Worm (Caenorhabditis elegans) whole organism, L4 larva: Measurements from ENCODE around the gene B0361.14.

Experiments
- F44E2.7 ChIP-seq: fragments of 200-800 bp; sonication (Bioruptor generic); IDR thresholded peaks from 2 replicates; pipeline ENCODE4 v2.1.2; 2022; ENCODE audit warnings: missing genetic modification characterization, missing compliant biosample characterization
- T20F7.1 ChIP-seq: fragments of 200-800 bp; sonication (Bioruptor generic); optimal IDR thresholded peaks from 2 replicates; lab custom pipeline; 2018; ENCODE audit warnings: mild to moderate bottlenecking, missing genetic modification characterization, missing compliant biosample characterization
- T26A8.4 ChIP-seq: fragments of 200-800 bp; sonication (Bioruptor generic); IDR thresholded peaks from 2 replicates; pipeline ENCODE4 v1.3.6; 2022; ENCODE audit warnings: missing genetic modification characterization, missing compliant biosample characterization
- Y105C5A.15 ChIP-seq: fragments of 200-800 bp; sonication (Bioruptor generic); IDR thresholded peaks from 2 replicates; pipeline ENCODE4 v1.3.6; 2022; ENCODE audit warnings: missing genetic modification characterization, missing compliant biosample characterization
- Y5F2A.4 ChIP-seq: fragments of 200-800 bp; sonication (Bioruptor generic); optimal IDR thresholded peaks from 2 replicates; lab custom pipeline; 2018; ENCODE audit warnings: mild to moderate bottlenecking, missing genetic modification characterization, missing compliant biosample characterization
- Y75B8A.6 ChIP-seq: fragments of 200-800 bp; sonication (Bioruptor generic); IDR thresholded peaks from 2 replicates; pipeline ENCODE4 v1.3.6; 2022; ENCODE audit warnings: missing genetic modification reagents, missing genetic modification characterization, missing compliant biosample characterization
- ZK337.2 ChIP-seq: fragments of 200-800 bp; sonication (Bioruptor generic); IDR thresholded peaks from 2 replicates; pipeline ENCODE4 v1.3.6; 2022; ENCODE audit warnings: missing genetic modification reagents, missing genetic modification characterization, missing compliant biosample characterization
- aha-1 ChIP-seq: fragments of 150-350 bp; peaks from one replicate; lab custom pipeline; 2014; ENCODE audit warnings: missing biosample characterization, missing genetic modification characterization
- ceh-20 ChIP-seq: fragments of 200-800 bp; sonication (Bioruptor generic); IDR thresholded peaks from 2 replicates; pipeline ENCODE4 v1.3.6; 2022; ENCODE audit warnings: missing genetic modification reagents, missing genetic modification characterization, missing compliant biosample characterization
- ceh-28 ChIP-seq: fragments of 150-350 bp; optimal IDR thresholded peaks from 2 replicates; lab custom pipeline; 2014; ENCODE audit warnings: missing biosample characterization, missing genetic modification reagents, missing genetic modification characterization
- ceh-44 ChIP-seq: fragments of 200-800 bp; sonication (Bioruptor generic); IDR thresholded peaks from 2 replicates; pipeline ENCODE4 v1.3.6; 2022; ENCODE audit warnings: missing genetic modification reagents, missing genetic modification characterization, missing compliant biosample characterization
- ceh-62 ChIP-seq: sonication (generic microtip); optimal IDR thresholded peaks from 2 replicates; lab custom pipeline; 2017; ENCODE audit warnings: missing biosample characterization, missing genetic modification characterization
- cey-2 ChIP-seq: sonication (generic microtip); optimal IDR thresholded peaks from 3 replicates; lab custom pipeline; 2017; ENCODE audit warnings: missing genetic modification characterization, mild to moderate bottlenecking, missing compliant biosample characterization, antibody characterized with exemption, borderline replicate concordance; ENCODE audit not compliant: insufficient read depth
- daf-16 ChIP-seq, 3 experiments: sonication (generic microtip); optimal IDR thresholded peaks; 2 replicates each; lab custom pipeline; 2016 to 2017; ENCODE audit warnings: missing genetic modification characterization in 3 of 3, missing genetic modification reagents in 3 of 3, mild to moderate bottlenecking in 2 of 3, missing compliant biosample characterization in 2 of 3, missing biosample characterization in 1 of 3, moderate library complexity in 1 of 3
- daf-19 ChIP-seq: fragments of 200-800 bp; sonication (Bioruptor generic); conservative IDR thresholded peaks from 2 replicates; pipeline ENCODE4 v1.3.6; 2022; ENCODE audit warnings: missing genetic modification characterization, missing compliant biosample characterization
- dmd-6 ChIP-seq: fragments of 200-800 bp; sonication (Bioruptor generic); IDR thresholded peaks from 2 replicates; pipeline ENCODE4 v1.3.6; 2022; ENCODE audit warnings: missing genetic modification reagents, missing genetic modification characterization, missing compliant biosample characterization
- dmd-8 ChIP-seq: fragments of 200-800 bp; sonication (Bioruptor generic); IDR thresholded peaks from 2 replicates; pipeline ENCODE4 v1.3.6; 2022; ENCODE audit warnings: missing genetic modification characterization, missing compliant biosample characterization
- dve-1 ChIP-seq: sonication (generic microtip); optimal IDR thresholded peaks from 2 replicates; lab custom pipeline; 2017; ENCODE audit warnings: antibody characterized with exemption, mild to moderate bottlenecking, missing genetic modification characterization, missing compliant biosample characterization; ENCODE audit not compliant: insufficient read depth
- egl-27 ChIP-seq: sonication (generic microtip); optimal IDR thresholded peaks from 3 replicates; lab custom pipeline; 2017; ENCODE audit warnings: missing biosample characterization, missing genetic modification reagents, missing genetic modification characterization
- egl-43 ChIP-seq: fragments of 200-800 bp; sonication (Bioruptor generic); IDR thresholded peaks from 2 replicates; pipeline ENCODE4 v1.3.6; 2022; ENCODE audit warnings: missing genetic modification reagents, missing genetic modification characterization, missing compliant biosample characterization
- hif-1 ChIP-seq, 2 experiments: sonication (generic microtip); optimal IDR thresholded peaks; 2 replicates each; lab custom pipeline; 2016 to 2017; ENCODE audit warnings: missing compliant biosample characterization in 2 of 2, missing genetic modification characterization in 2 of 2, missing genetic modification reagents in 2 of 2, missing genotype in 2 of 2, mild to moderate bottlenecking in 1 of 2
- hlh-11 ChIP-seq: fragments of 200-800 bp; sonication (Bioruptor generic); optimal IDR thresholded peaks from 2 replicates; lab custom pipeline; 2018; ENCODE audit warnings: mild to moderate bottlenecking, missing genetic modification characterization, missing compliant biosample characterization
- lim-7 ChIP-seq: fragments of 200-800 bp; sonication (Bioruptor generic); IDR thresholded peaks from 2 replicates; pipeline ENCODE4 v1.3.6; 2022; ENCODE audit warnings: missing genetic modification characterization, missing compliant biosample characterization
- lin-1 ChIP-seq: fragments of 200-800 bp; sonication (Bioruptor generic); IDR thresholded peaks from 2 replicates; pipeline ENCODE4 v1.3.6; 2022; ENCODE audit warnings: missing genetic modification reagents, missing genetic modification characterization, missing compliant biosample characterization
- lir-3 ChIP-seq: sonication (generic microtip); optimal IDR thresholded peaks from 2 replicates; lab custom pipeline; 2016; ENCODE audit warnings: mild to moderate bottlenecking, missing genetic modification characterization, missing compliant biosample characterization
- lsy-2 ChIP-seq, 2 experiments: fragments of 150-350 bp in 1 of 2; sonication (generic microtip) in 1 of 2; optimal IDR thresholded peaks; 2 replicates each; lab custom pipeline; 2014 to 2017; ENCODE audit warnings: missing biosample characterization in 2 of 2, missing genetic modification characterization in 2 of 2
- madf-5 ChIP-seq, 2 experiments: fragments of 200-800 bp; sonication (Bioruptor generic); IDR thresholded peaks; 2 replicates each; pipeline ENCODE4 v1.3.6; 2022; ENCODE audit warnings: missing compliant biosample characterization in 2 of 2, missing genetic modification characterization in 2 of 2
- mdt-29 ChIP-seq: fragments of 200-800 bp; sonication (Bioruptor generic); IDR thresholded peaks from 2 replicates; pipeline ENCODE4 v1.3.6; 2022; ENCODE audit warnings: missing genetic modification reagents, missing genetic modification characterization, missing compliant biosample characterization
- mep-1 ChIP-seq: fragments of 150-350 bp; sonication (generic microtip); optimal IDR thresholded peaks from 3 replicates; lab custom pipeline; 2014; ENCODE audit warnings: missing biosample characterization, missing genetic modification characterization
- mes-2 ChIP-seq: sonication (generic microtip); optimal IDR thresholded peaks from 2 replicates; lab custom pipeline; 2016; ENCODE audit warnings: missing genotype, mild to moderate bottlenecking, missing genetic modification characterization, missing compliant biosample characterization; ENCODE audit not compliant: poor library complexity, severe bottlenecking
- nhr-10 ChIP-seq: fragments of 150-350 bp; optimal IDR thresholded peaks from 2 replicates; lab custom pipeline; 2014; ENCODE audit warnings: missing biosample characterization, missing genetic modification characterization
- nhr-48 ChIP-seq: sonication (generic microtip); optimal IDR thresholded peaks from 2 replicates; lab custom pipeline; 2016; ENCODE audit warnings: mild to moderate bottlenecking, missing genetic modification characterization, missing compliant biosample characterization
- nhr-76 ChIP-seq: fragments of 150-350 bp; optimal IDR thresholded peaks from 2 replicates; lab custom pipeline; 2014; ENCODE audit warnings: missing biosample characterization, missing genetic modification characterization
- saeg-2 ChIP-seq: fragments of 200-800 bp; sonication (Bioruptor generic); IDR thresholded peaks from 2 replicates; pipeline ENCODE4 v1.3.6; 2022; ENCODE audit warnings: missing genetic modification reagents, missing genetic modification characterization, missing compliant biosample characterization
- sdz-12 ChIP-seq: fragments of 200-800 bp; sonication (Bioruptor generic); optimal IDR thresholded peaks from 2 replicates; lab custom pipeline; 2018; ENCODE audit warnings: mild to moderate bottlenecking, missing genetic modification characterization, missing compliant biosample characterization
- set-16 ChIP-seq: fragments of 200-800 bp; sonication (Bioruptor generic); IDR thresholded peaks from 2 replicates; pipeline ENCODE4 v1.3.6; 2022; ENCODE audit warnings: missing genetic modification reagents, missing genetic modification characterization, missing compliant biosample characterization
- skn-1 ChIP-seq: fragments of 150-350 bp; optimal IDR thresholded peaks from 2 replicates; lab custom pipeline; 2014; ENCODE audit warnings: missing biosample characterization, missing genetic modification characterization
- snpc-4 ChIP-seq: fragments of 150-350 bp; optimal IDR thresholded peaks from 2 replicates; lab custom pipeline; 2014; ENCODE audit warnings: missing biosample characterization, missing genetic modification characterization
- tag-97 ChIP-seq: fragments of 200-800 bp; sonication (Bioruptor generic); IDR thresholded peaks from 2 replicates; pipeline ENCODE4 v1.3.6; 2022; ENCODE audit warnings: missing genetic modification characterization, missing compliant biosample characterization
- zfp-2 ChIP-seq: sonication (generic microtip); optimal IDR thresholded peaks from 2 replicates; lab custom pipeline; 2016; ENCODE audit warnings: mild to moderate bottlenecking, missing genetic modification characterization, missing compliant biosample characterization
- zfp-3 ChIP-seq: fragments of 200-800 bp; sonication (Bioruptor generic); conservative IDR thresholded peaks from 2 replicates; pipeline ENCODE4 v1.3.6; 2022; ENCODE audit warnings: missing genetic modification reagents, missing genetic modification characterization, missing compliant biosample characterization
- zip-11 ChIP-seq: fragments of 200-800 bp; sonication (Bioruptor generic); IDR thresholded peaks from 2 replicates; pipeline ENCODE4 v1.3.6; 2022; ENCODE audit warnings: missing genetic modification characterization, missing compliant biosample characterization
- ztf-11 ChIP-seq: fragments of 150-350 bp; optimal IDR thresholded peaks from 2 replicates; lab custom pipeline; 2014; ENCODE audit warnings: missing biosample characterization, missing genetic modification characterization

Gene B0361.14

ce11 chrIII:7287503-7287902 is 11.8 kb downstream of the B0361.14 start, which contains the start of gene ykt-6:
ykt-6 (minus strand) TSS chrIII:7287603.
- TF ChIP-seq cey-2 (tag; lab: Kevin White, UChicago) (no peak), snpc-4 (tag; lab: Kevin White, UChicago) (no peak), aha-1 (tag; lab: Kevin White, UChicago) (peak; percentile 28), Y5F2A.4 (GFP tag; lab: Kevin White, UChicago) (no peak), zfp-2 (tag; lab: Kevin White, UChicago) (no peak), ceh-28 (tag; lab: Kevin White, UChicago) (no peak), lim-7 (GFP tag; lab: Robert Waterston, UW) (no peak), egl-43 (no peak), T20F7.1 (GFP tag; lab: Kevin White, UChicago) (no peak)

- no peak for TF ChIP-seq dmd-6 (GFP tag; lab: Robert Waterston, UW)
Measured at ce11 chrIII:7285783-7286182, 13.5 kb downstream of the B0361.14 start, which contains the start of gene pho-5. pho-5 (minus strand) TSS chrIII:7285883.

- TF ChIP-seq mes-2 (no peak), sdz-12 (GFP tag; lab: Kevin White, UChicago) (no peak), lsy-2 (tag; optimal IDR thresholded peaks at IDR 0.05; lab: Kevin White, UChicago) (peak in 1 of 2 experiments; percentile 62), T20F7.1 (GFP tag; lab: Kevin White, UChicago) (peak; percentile 80)
Measured at ce11 chrIII:7281179-7281578, 18.2 kb downstream of the B0361.14 start, which contains the start of gene B0361.3. B0361.3 (plus strand) TSS chrIII:7281462.

- TF ChIP-seq nhr-10 (tag; lab: Kevin White, UChicago) (no peak), ceh-44 (GFP tag; lab: Robert Waterston, UW) (no peak), ztf-11 (tag; lab: Kevin White, UChicago) (no peak), dve-1 (tag; lab: Kevin White, UChicago) (peak; percentile 96), daf-16 (GFP tag; optimal IDR thresholded peaks at IDR 0.05; lab: Kevin White, UChicago) (peak; percentile 1 to 86), daf-16 (tag; optimal IDR thresholded peaks at IDR 0.05; lab: Kevin White, UChicago) (peak; percentile 85), snpc-4 (tag; lab: Kevin White, UChicago) (peak; percentile 96), mep-1 (tag; lab: Kevin White, UChicago) (peak; percentile 83), Y75B8A.6 (no peak; the same call in 1 of the 2 replicates), hif-1 (tag; optimal IDR thresholded peaks at IDR 0.05; lab: Kevin White, UChicago) (peak in 1 of 2 experiments; percentile 61), tag-97 (GFP tag; lab: Robert Waterston, UW) (no peak), ceh-20 (GFP tag; lab: Robert Waterston, UW) (0 out of 2 replicates have a peak, but pooled peaks have one; percentile 31), lir-3 (peak; percentile 4), zfp-3 (GFP tag; lab: Robert Waterston, UW) (peak; percentile 57; the same call in 1 of the 2 replicates), madf-5 (GFP tag; IDR thresholded peaks at IDR 0.05; lab: Robert Waterston, UW) (no peak), daf-19 (GFP tag; lab: Robert Waterston, UW) (0 out of 2 replicates have a peak, but pooled peaks have one; percentile 48), egl-27 (tag; lab: Kevin White, UChicago) (no peak), dmd-6 (GFP tag; lab: Robert Waterston, UW) (peak; percentile 80), saeg-2 (GFP tag; lab: Robert Waterston, UW) (no peak), lin-1 (GFP tag; lab: Robert Waterston, UW) (peak; percentile 84), T26A8.4 (peak; percentile 87), zip-11 (GFP tag; lab: Robert Waterston, UW) (no peak), zfp-2 (tag; lab: Kevin White, UChicago) (peak; percentile 14), nhr-76 (tag; lab: Kevin White, UChicago) (no peak), nhr-48 (tag; lab: Kevin White, UChicago) (peak; percentile 59), skn-1 (tag; lab: Kevin White, UChicago) (no peak), hlh-11 (tag; lab: Kevin White, UChicago) (peak; percentile 61), mdt-29 (GFP tag; lab: Robert Waterston, UW) (no peak), cey-2 (tag; lab: Kevin White, UChicago) (no peak), ZK337.2 (GFP tag; lab: Robert Waterston, UW) (peak; percentile 33; the same call in 1 of the 2 replicates), F44E2.7 (GFP tag; lab: Robert Waterston, UW) (no peak), ceh-62 (tag; lab: Kevin White, UChicago) (no peak), set-16 (GFP tag; lab: Robert Waterston, UW) (no peak), dmd-8 (no peak), Y105C5A.15 (GFP tag; lab: Robert Waterston, UW) (no peak), aha-1 (tag; lab: Kevin White, UChicago) (peak; percentile 52)
Measured at ce11 chrIII:7278491-7278890, 20.8 kb downstream of the B0361.14 start.
